Worm (Caenorhabditis elegans): ENCODE results near the gene ptc-1.

ptc-1 gene

ce11 chrII:7860221-7860928 lies 32.6 kb upstream of the ptc-1 start, which contains the start of gene lin-5:
Gene lin-5 (plus strand): TSS chrII:7860574.
- TF ChIP-seq pha-4 (tag; optimal IDR thresholded peaks at IDR 0.05), result peak; percentile 57
- no peak for TF ChIP-seq elt-3 (tag; optimal IDR thresholded peaks at IDR 0.05)
- peak; percentile 64 for TF ChIP-seq lin-39 (tag; optimal IDR thresholded peaks at IDR 0.05)
- TF ChIP-seq eor-1 (tag; optimal IDR thresholded peaks at IDR 0.05), result no peak
- TF ChIP-seq hmg-11 (tag; optimal IDR thresholded peaks at IDR 0.05), result peak; percentile 57
- no peak for TF ChIP-seq R02D3.7 (tag; optimal IDR thresholded peaks at IDR 0.05)
- no peak for TF ChIP-seq zag-1 (tag; optimal IDR thresholded peaks at IDR 0.05)
- TF ChIP-seq mdl-1 (tag; optimal IDR thresholded peaks at IDR 0.05), result no peak
- TF ChIP-seq egl-5 (tag; optimal IDR thresholded peaks at IDR 0.05), result peak; percentile 54
- TF ChIP-seq nfya-1 (tag; optimal IDR thresholded peaks at IDR 0.05; ENCODE audit: insufficient read depth), result peak; percentile 67
- no peak for TF ChIP-seq nhr-77 (tag; optimal IDR thresholded peaks at IDR 0.05)
- no peak for TF ChIP-seq ceh-9 (tag; optimal IDR thresholded peaks at IDR 0.05)
- peak; percentile 59 for TF ChIP-seq snpc-4 (tag; optimal IDR thresholded peaks at IDR 0.05)
- peak; percentile 19 for TF ChIP-seq nhr-25 (tag; optimal IDR thresholded peaks at IDR 0.05)
- TF ChIP-seq lin-15B (tag; optimal IDR thresholded peaks at IDR 0.05), result peak; percentile 79
- TF ChIP-seq elt-2 (tag; optimal IDR thresholded peaks at IDR 0.05), result peak; percentile 5

DNA sequence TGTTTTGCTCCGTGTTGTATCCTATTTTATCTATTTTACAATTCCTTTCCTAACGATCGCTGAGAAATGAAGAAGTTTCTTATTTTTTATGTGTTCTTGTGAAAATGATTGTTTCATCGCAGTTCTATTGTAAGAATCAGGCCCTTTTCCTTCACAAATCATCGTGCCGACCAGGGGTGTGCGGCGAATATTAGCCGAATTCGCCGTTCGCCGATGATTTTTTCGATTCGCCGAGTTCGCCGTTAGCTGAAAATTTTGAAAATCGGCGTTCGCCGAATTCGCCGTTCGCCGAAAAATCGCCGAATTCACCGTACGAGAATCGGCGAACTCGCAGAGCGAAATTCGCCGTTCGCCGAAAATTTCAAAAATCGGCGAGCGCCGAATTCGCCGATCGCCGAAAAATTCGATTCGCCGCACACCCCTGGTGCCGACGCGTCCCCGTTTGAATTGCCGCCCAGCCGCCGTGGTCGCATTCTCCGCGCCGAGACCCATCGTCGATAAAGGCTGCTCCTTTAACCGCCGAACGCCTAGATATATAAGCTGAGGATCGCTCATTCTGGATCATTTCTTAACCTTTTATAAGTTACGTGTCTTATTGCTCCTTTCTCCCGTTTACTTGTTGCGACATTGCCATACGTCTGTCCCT lies 29.4 kb upstream of the ptc-1 start:
- TF ChIP-seq lin-15B (tag; optimal IDR thresholded peaks at IDR 0.05) (peak; percentile 48), unc-39 (tag; optimal IDR thresholded peaks at IDR 0.05) (no peak), egl-5 (tag; optimal IDR thresholded peaks at IDR 0.05) (no peak), fkh-10 (GFP tag; optimal IDR thresholded peaks at IDR 0.05) (no peak)

ce11 chrII:7864207-7864606 lies 28.8 kb upstream of the ptc-1 start, which contains the start of gene ostb-1:
Gene ostb-1 (plus strand): TSS chrII:7864507.
- TF ChIP-seq pha-4 (tag; optimal IDR thresholded peaks at IDR 0.05), result peak; percentile 56
- no peak for TF ChIP-seq ama-1 (optimal IDR thresholded peaks at IDR 0.05)
- TF ChIP-seq nhr-77 (tag; optimal IDR thresholded peaks at IDR 0.05), result no peak
- TF ChIP-seq fkh-10 (GFP tag; optimal IDR thresholded peaks at IDR 0.05), result no peak
- TF ChIP-seq ceh-9 (tag; optimal IDR thresholded peaks at IDR 0.05), result no peak
- TF ChIP-seq nfya-1 (tag; optimal IDR thresholded peaks at IDR 0.05; ENCODE audit: insufficient read depth), result peak; percentile 81
- TF ChIP-seq nhr-67 (tag; optimal IDR thresholded peaks at IDR 0.05), result no peak
- TF ChIP-seq R02D3.7 (tag; optimal IDR thresholded peaks at IDR 0.05), result no peak
- TF ChIP-seq ceh-16 (tag; optimal IDR thresholded peaks at IDR 0.05), result no peak

DNA sequence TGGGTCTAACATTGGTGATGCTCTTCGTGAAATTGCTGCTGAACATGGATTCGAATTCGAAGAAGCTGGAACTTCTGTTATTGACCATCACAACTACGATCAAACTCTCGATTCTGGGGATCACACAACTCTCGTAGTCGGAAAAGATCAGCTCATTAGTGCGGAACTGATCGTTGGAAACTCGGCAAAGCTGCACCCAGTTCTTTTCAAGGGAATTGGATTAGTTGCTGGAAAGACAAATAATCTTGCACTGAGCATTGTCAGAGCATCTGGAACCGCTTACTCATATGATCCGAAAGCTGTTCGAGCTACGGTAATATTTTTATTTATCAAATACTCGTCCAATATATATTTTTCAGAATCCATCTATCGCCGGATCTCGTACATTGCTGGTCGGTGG lies 28.1 kb upstream of the ptc-1 start:
- TF ChIP-seq nhr-76 (tag; optimal IDR thresholded peaks at IDR 0.05) (no peak), pha-4 (tag; optimal IDR thresholded peaks at IDR 0.05) (no peak), nfya-1 (tag; optimal IDR thresholded peaks at IDR 0.05; ENCODE audit: insufficient read depth) (no peak), fkh-2 (tag; optimal IDR thresholded peaks at IDR 0.05) (no peak), hmg-11 (tag; optimal IDR thresholded peaks at IDR 0.05) (no peak), zag-1 (tag; optimal IDR thresholded peaks at IDR 0.05) (no peak), nhr-28 (tag; optimal IDR thresholded peaks at IDR 0.05) (no peak), lin-15B (tag; optimal IDR thresholded peaks at IDR 0.05) (no peak), elt-2 (tag; optimal IDR thresholded peaks at IDR 0.05) (no peak), egl-5 (tag; optimal IDR thresholded peaks at IDR 0.05) (no peak), ceh-9 (tag; optimal IDR thresholded peaks at IDR 0.05) (no peak), tbx-2 (tag; optimal IDR thresholded peaks at IDR 0.05) (no peak), elt-1 (tag; optimal IDR thresholded peaks at IDR 0.05) (no peak), aly-2 (tag; optimal IDR thresholded peaks at IDR 0.05) (no peak), R02D3.7 (tag; optimal IDR thresholded peaks at IDR 0.05) (no peak), nhr-43 (tag; optimal IDR thresholded peaks at IDR 0.05; ENCODE audit: poor library complexity, severe bottlenecking) (no peak)

- TF ChIP-seq mdl-1 (tag; optimal IDR thresholded peaks at IDR 0.05) (no peak), ZK546.5 (tag; optimal IDR thresholded peaks at IDR 0.05) (no peak), nhr-76 (tag; optimal IDR thresholded peaks at IDR 0.05) (no peak), snpc-4 (tag; optimal IDR thresholded peaks at IDR 0.05) (no peak), nhr-67 (tag; optimal IDR thresholded peaks at IDR 0.05) (no peak)
These were observed 26.9 kb upstream of the ptc-1 start for ce11 chrII:7866081-7866480.

DNA sequence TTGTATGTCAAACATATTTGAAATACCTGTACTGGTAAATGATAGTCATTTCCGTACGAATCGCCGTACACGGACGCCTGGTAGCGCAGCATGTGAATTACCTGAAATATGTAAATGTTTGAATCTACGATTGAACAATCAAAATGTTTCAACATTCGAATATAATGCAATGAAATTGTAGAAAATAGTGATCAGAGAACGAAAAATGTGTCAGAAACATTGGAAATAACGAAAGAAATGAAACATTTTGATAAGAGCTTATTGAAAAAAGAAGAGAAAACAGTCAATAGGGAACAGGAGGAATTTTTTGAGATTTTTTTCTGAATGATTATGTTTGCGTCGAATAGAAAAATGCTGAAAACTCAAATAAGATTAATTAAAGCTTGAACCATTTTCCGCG lies 23.0 kb upstream of the ptc-1 start, which contains the start of gene ztf-17:
TSS of gene ztf-17 (minus strand) at position 101 of the 400 bp plus-strand sequence.
- TF ChIP-seq elt-3 (tag; optimal IDR thresholded peaks at IDR 0.05) (no peak), lin-15B (tag; optimal IDR thresholded peaks at IDR 0.05) (no peak), fkh-10 (GFP tag; optimal IDR thresholded peaks at IDR 0.05) (no peak), pqm-1 (tag; optimal IDR thresholded peaks at IDR 0.05) (no peak), nhr-11 (tag; optimal IDR thresholded peaks at IDR 0.05) (no peak), nhr-77 (tag; optimal IDR thresholded peaks at IDR 0.05) (no peak), snpc-4 (tag; optimal IDR thresholded peaks at IDR 0.05) (no peak), elt-2 (tag; optimal IDR thresholded peaks at IDR 0.05) (peak; percentile 1)

All from whole organism, L3 larva.